Fruit fly (Drosophila melanogaster): ENCODE results near the gene beg.

The beg gene

dm6 chr3L:17049912-17050345 lies 14.5 kb downstream of the beg start (continued):
- no peak for TF ChIP-seq insv (GFP tag; optimal IDR thresholded peaks at IDR 0.05)
- peak; percentile 30; the same call in 1 of the 3 replicates for TF ChIP-seq ci (GFP tag; IDR thresholded peaks at IDR 0.05)
- TF ChIP-seq CG6813 (GFP tag; optimal IDR thresholded peaks at IDR 0.05), result peak; percentile 38
- TF ChIP-seq Hey (tag; optimal IDR thresholded peaks at IDR 0.05), result peak; percentile 62
- peak in 1 of 2 experiments; percentile 61 for TF ChIP-seq Hr78 (GFP tag; optimal IDR thresholded peaks at IDR 0.05)
- peak; percentile 9; the same call in 1 of the 2 replicates for TF ChIP-seq rib (GFP tag; IDR thresholded peaks at IDR 0.05)
- TF ChIP-seq ssp (GFP tag; IDR thresholded peaks at IDR 0.05), result no peak
- no peak for TF ChIP-seq Oli (tag; optimal IDR thresholded peaks at IDR 0.05)
- no peak for TF ChIP-seq lilli (GFP tag; optimal IDR thresholded peaks at IDR 0.05)
- TF ChIP-seq CG4328 (GFP tag; optimal IDR thresholded peaks at IDR 0.05), result peak; percentile 3
- TF ChIP-seq CG17385 (GFP tag; optimal IDR thresholded peaks at IDR 0.05), result no peak
- peak; percentile 36 for TF ChIP-seq corto (GFP tag; optimal IDR thresholded peaks at IDR 0.05)
- no peak for TF ChIP-seq Ravus (GFP tag; IDR thresholded peaks at IDR 0.05)
- peak; percentile 28 for TF ChIP-seq sens (GFP tag)
- TF ChIP-seq CG11504 (tag; optimal IDR thresholded peaks at IDR 0.05), result no peak
- TF ChIP-seq CG15479 (GFP tag; optimal IDR thresholded peaks at IDR 0.05), result no peak
- peak; percentile 56 for TF ChIP-seq CG32532 (GFP tag; IDR thresholded peaks at IDR 0.05)
- no peak for TF ChIP-seq HmgZ (tag; optimal IDR thresholded peaks at IDR 0.05)
- TF ChIP-seq ttk (GFP tag; IDR thresholded peaks at IDR 0.05), result no peak
- peak; percentile 85 for TF ChIP-seq CG10274 (GFP tag; optimal IDR thresholded peaks at IDR 0.05)
- peak; percentile 28 for TF ChIP-seq CG13894 (tag; optimal IDR thresholded peaks at IDR 0.05)
- peak; percentile 94 for TF ChIP-seq exex (tag; optimal IDR thresholded peaks at IDR 0.05)
- no peak for TF ChIP-seq cas (GFP tag; IDR thresholded peaks at IDR 0.05)
- TF ChIP-seq Nf-YC (tag; optimal IDR thresholded peaks at IDR 0.05), result peak; percentile 35
- TF ChIP-seq CG14441 (GFP tag; IDR thresholded peaks at IDR 0.05), result 0 out of 2 replicates have a peak, but pooled peaks have one; percentile 14
- TF ChIP-seq CG3281 (GFP tag; optimal IDR thresholded peaks at IDR 0.05), result peak; percentile 47
- peak; percentile 41 for TF ChIP-seq cwo (GFP tag; optimal IDR thresholded peaks at IDR 0.05)
- TF ChIP-seq Med (GFP tag), result peak; percentile 73
- TF ChIP-seq nau (GFP tag; optimal IDR thresholded peaks at IDR 0.05), result no peak
- TF ChIP-seq Adf1 (GFP tag; IDR thresholded peaks at IDR 0.05), result 0 out of 2 replicates have a peak, but pooled peaks have one; percentile 9
- peak; percentile 8 for TF ChIP-seq PHDP (tag; optimal IDR thresholded peaks at IDR 0.05)
- peak; percentile 10 for TF ChIP-seq CG10543 (GFP tag; optimal IDR thresholded peaks at IDR 0.05)
- peak; percentile 43; the same call in 1 of the 2 replicates for TF ChIP-seq crol (GFP tag; IDR thresholded peaks at IDR 0.05)
- peak; percentile 28 for TF ChIP-seq sqz (GFP tag; optimal IDR thresholded peaks at IDR 0.05)
- peak; percentile 13 for TF ChIP-seq gem (tag; optimal IDR thresholded peaks at IDR 0.05)
- TF ChIP-seq seq (GFP tag; IDR thresholded peaks at IDR 0.05), result no peak
- TF ChIP-seq gro (GFP tag; optimal IDR thresholded peaks at IDR 0.05), result peak; percentile 36
- no peak for TF ChIP-seq CG9817 (tag; optimal IDR thresholded peaks at IDR 0.05)
- TF ChIP-seq Pdp1 (GFP tag; optimal IDR thresholded peaks at IDR 0.05), result peak in 1 of 2 experiments; percentile 36
- TF ChIP-seq GATAe (GFP tag; conservative IDR thresholded peaks at IDR 0.05), result 0 out of 2 replicates have a peak, but pooled peaks have one; percentile 45

Measured in whole organism, embryonic.